Fruit fly (Drosophila melanogaster): ENCODE results near the gene CG11854.

The CG11854 gene

dm6 chr3R:25193726-25194204, 48.1 kb upstream of the CG11854 start, which contains the start of gene lobo (continued):
- TF ChIP-seq CG9727 (GFP tag; optimal IDR thresholded peaks at IDR 0.05) (peak; percentile 31), CG18619 (GFP tag; optimal IDR thresholded peaks at IDR 0.05) (peak; percentile 75), CG15514 (GFP tag; optimal IDR thresholded peaks at IDR 0.05) (peak; percentile 43), az2 (GFP tag; optimal IDR thresholded peaks at IDR 0.05) (peak; percentile 35), h (optimal IDR thresholded peaks at IDR 0.05) (no peak), Dll (GFP tag; IDR thresholded peaks at IDR 0.05; ENCODE audit: partially characterized antibody) (no peak), Meics (GFP tag; optimal IDR thresholded peaks at IDR 0.05) (peak; percentile 76), CG9797 (GFP tag; optimal IDR thresholded peaks at IDR 0.05) (no peak), CkIIα-i1 (GFP tag; IDR thresholded peaks at IDR 0.05) (no peak), CG8765 (GFP tag; IDR thresholded peaks at IDR 0.05) (no peak), pzg (GFP tag; optimal IDR thresholded peaks at IDR 0.05) (peak; percentile 28), CG12219 (GFP tag; optimal IDR thresholded peaks at IDR 0.05) (peak; percentile 17), al (GFP tag; IDR thresholded peaks at IDR 0.05) (peak; percentile 48; the same call in 1 of the 2 replicates), CG1603 (tag; optimal IDR thresholded peaks at IDR 0.05) (peak; percentile 74), Myb (GFP tag; optimal IDR thresholded peaks at IDR 0.05) (peak; percentile 98), run (tag; optimal IDR thresholded peaks at IDR 0.05) (no peak), zfh1 (GFP tag; IDR thresholded peaks at IDR 0.05) (peak; percentile 50; the same call in 1 of the 3 replicates), CG7556 (GFP tag; optimal IDR thresholded peaks at IDR 0.05) (peak; percentile 32), twi (tag; optimal IDR thresholded peaks at IDR 0.05) (peak; percentile 57), Mrtf (GFP tag; IDR thresholded peaks at IDR 0.05) (peak; percentile 25; the same call in 1 of the 3 replicates), yki (optimal IDR thresholded peaks at IDR 0.05) (peak; percentile 69), stc (GFP tag; IDR thresholded peaks at IDR 0.05) (peak; percentile 69), CG4404 (GFP tag; IDR thresholded peaks at IDR 0.05) (peak; percentile 15; the same call in 1 of the 2 replicates), Doc3 (GFP tag; IDR thresholded peaks at IDR 0.05; ENCODE audit: partially characterized antibody) (no peak), CG12942 (GFP tag; optimal IDR thresholded peaks at IDR 0.05) (no peak), luna (GFP tag; optimal IDR thresholded peaks at IDR 0.05) (peak; percentile 27), CG9817 (tag; optimal IDR thresholded peaks at IDR 0.05) (peak; percentile 75), CG2875 (GFP tag; optimal IDR thresholded peaks at IDR 0.05) (peak; percentile 30), CG12104 (GFP tag; optimal IDR thresholded peaks at IDR 0.05) (no peak), mld (GFP tag; IDR thresholded peaks at IDR 0.05; ENCODE audit: partially characterized antibody) (no peak), Drgx (GFP tag; IDR thresholded peaks at IDR 0.05) (no peak), Oli (tag; optimal IDR thresholded peaks at IDR 0.05) (peak; percentile 27), Aef1 (GFP tag; IDR thresholded peaks at IDR 0.05) (peak; percentile 26; the same call in 1 of the 3 replicates), CG3065 (GFP tag; optimal IDR thresholded peaks at IDR 0.05) (peak; percentile 22), org-1 (GFP tag; optimal IDR thresholded peaks at IDR 0.05) (no peak), CG11696 (GFP tag; IDR thresholded peaks at IDR 0.05) (peak; percentile 17; the same call in 1 of the 2 replicates), tap (tag; optimal IDR thresholded peaks at IDR 0.05) (no peak), Hr78 (GFP tag; optimal IDR thresholded peaks at IDR 0.05) (no peak), CG12744 (GFP tag; optimal IDR thresholded peaks at IDR 0.05) (peak; percentile 77), cas (GFP tag; IDR thresholded peaks at IDR 0.05) (no peak), her (GFP tag; optimal IDR thresholded peaks at IDR 0.05) (peak; percentile 5), CG7839 (tag; optimal IDR thresholded peaks at IDR 0.05) (peak; percentile 50), caup (GFP tag; optimal IDR thresholded peaks at IDR 0.05; ENCODE audit: severe bottlenecking) (peak; percentile 66), crp (GFP tag; optimal IDR thresholded peaks at IDR 0.05) (peak in 1 of 2 experiments; percentile 21), CG4424 (GFP tag; optimal IDR thresholded peaks at IDR 0.05) (peak; percentile 48), CG7963 (GFP tag; IDR thresholded peaks at IDR 0.05; ENCODE audit: partially characterized antibody) (no peak), sens (GFP tag) (peak; percentile 93), Ada2b (GFP tag; IDR thresholded peaks at IDR 0.05) (no peak), Spps (tag; optimal IDR thresholded peaks at IDR 0.05) (no peak), wor (GFP tag; IDR thresholded peaks at IDR 0.05) (0 out of 2 replicates have a peak, but pooled peaks have one; percentile 21), gt (GFP tag; IDR thresholded peaks at IDR 0.05) (no peak)
